Fruit fly (Drosophila melanogaster) whole organism, wandering third instar larva: ENCODE data around the gene Pkd2.

Experiments
- CrebA ChIP-seq: fragments of 200-800 bp; sonication (Bioruptor generic); optimal IDR thresholded peaks from 2 replicates; lab custom pipeline; 2016; ENCODE audit warnings: missing biosample characterization, mild to moderate bottlenecking, missing genetic modification characterization, borderline replicate concordance
- Dfd ChIP-seq: fragments of >200 bp; optimal IDR thresholded peaks from 2 replicates; lab custom pipeline; 2017; ENCODE audit warnings: missing biosample characterization, missing genetic modification characterization
- Hnf4 ChIP-seq: fragments of 200-800 bp; sonication (Bioruptor generic); optimal IDR thresholded peaks from 2 replicates; lab custom pipeline; 2016; ENCODE audit warnings: missing biosample characterization, mild to moderate bottlenecking, missing genetic modification characterization
- Hr78 ChIP-seq: fragments of >200 bp; optimal IDR thresholded peaks from 2 replicates; lab custom pipeline; 2017; ENCODE audit warnings: missing biosample characterization, missing genetic modification characterization
- Jra ChIP-seq: sonication (Bioruptor generic); optimal IDR thresholded peaks from 2 replicates; lab custom pipeline; 2016; ENCODE audit warnings: missing biosample characterization, missing genetic modification characterization
- OdsH ChIP-seq: fragments of 200-800 bp; sonication (Bioruptor generic); optimal IDR thresholded peaks from 2 replicates; lab custom pipeline; 2016; ENCODE audit warnings: missing biosample characterization, mild to moderate bottlenecking, missing genetic modification characterization
- Sp1 ChIP-seq: fragments of 200-800 bp; sonication (Bioruptor generic); optimal IDR thresholded peaks from 3 replicates; lab custom pipeline; 2019; ENCODE audit warnings: missing biosample characterization, mild to moderate bottlenecking, missing genetic modification characterization, moderate library complexity
- brk ChIP-seq: fragments of 200-800 bp; sonication (Bioruptor generic); optimal IDR thresholded peaks from 2 replicates; lab custom pipeline; 2016; ENCODE audit warnings: missing biosample characterization, mild to moderate bottlenecking, missing genetic modification characterization
- dmrt93B ChIP-seq: fragments of 200-800 bp; sonication (Bioruptor generic); optimal IDR thresholded peaks from 2 replicates; lab custom pipeline; 2018; ENCODE audit warnings: missing biosample characterization, mild to moderate bottlenecking, missing genetic modification characterization
- dsf ChIP-seq: sonication (Bioruptor generic); optimal IDR thresholded peaks from 2 replicates; lab custom pipeline; 2016; ENCODE audit warnings: missing biosample characterization, missing genetic modification characterization, borderline replicate concordance
- h ChIP-seq: fragments of 200-800 bp; sonication (Bioruptor generic); optimal IDR thresholded peaks from 3 replicates; lab custom pipeline; 2016; ENCODE audit warnings: missing biosample characterization, mild to moderate bottlenecking, missing genetic modification characterization
- psq ChIP-seq: fragments of 200-800 bp; sonication (Bioruptor generic); optimal IDR thresholded peaks from 3 replicates; lab custom pipeline; 2017; ENCODE audit warnings: missing biosample characterization, mild to moderate bottlenecking, missing genetic modification characterization, moderate library complexity

dm6 chr2L:12410679-12411078, 12.6 kb downstream of the Pkd2 start:
- TF ChIP-seq Dfd (GFP tag; lab: Kevin White, UChicago) = no peak
- TF ChIP-seq Jra (GFP tag; lab: Kevin White, UChicago) = no peak
- no peak for TF ChIP-seq dsf
- TF ChIP-seq CrebA = no peak
- TF ChIP-seq brk (GFP tag; lab: Kevin White, UChicago) = no peak
- TF ChIP-seq Sp1 = no peak
- no peak for TF ChIP-seq dmrt93B (GFP tag; lab: Kevin White, UChicago)
- TF ChIP-seq Hr78 (GFP tag; lab: Kevin White, UChicago) = no peak
- no peak for TF ChIP-seq h (GFP tag; lab: Kevin White, UChicago)
- no peak for TF ChIP-seq psq
- TF ChIP-seq OdsH (GFP tag; lab: Kevin White, UChicago) = no peak
- no peak for TF ChIP-seq Hnf4 (GFP tag; lab: Kevin White, UChicago)
